Worm (Caenorhabditis elegans): ENCODE measurements around the gene oac-59.

DNA sequence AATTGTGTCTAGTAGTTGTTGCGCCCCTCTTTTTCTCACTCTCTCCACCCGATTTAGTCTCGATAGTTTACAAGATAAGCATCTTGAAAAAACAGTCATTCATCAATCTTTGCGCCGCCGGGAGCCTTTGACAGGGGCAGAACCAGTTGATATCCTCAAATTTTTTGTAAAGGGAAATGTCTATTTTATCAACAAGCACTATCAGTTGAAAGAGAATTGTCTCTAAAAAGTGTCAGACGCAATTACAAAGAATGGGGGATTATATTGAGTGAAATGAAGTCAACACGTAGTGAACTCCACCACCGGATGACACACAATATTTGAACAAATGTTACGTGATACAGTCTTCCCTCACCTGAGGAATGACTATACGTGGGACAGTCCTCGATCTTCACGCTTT is 33.1 kb upstream of the oac-59 start:
- TF ChIP-seq nhr-237 (tag; optimal IDR thresholded peaks at IDR 0.05) (no peak), unc-39 (tag; optimal IDR thresholded peaks at IDR 0.05) (no peak), snpc-4 (tag; optimal IDR thresholded peaks at IDR 0.05) (no peak), flh-1 (GFP tag; optimal IDR thresholded peaks at IDR 0.05) (no peak), mep-1 (tag; optimal IDR thresholded peaks at IDR 0.05) (no peak), elt-3 (tag; optimal IDR thresholded peaks at IDR 0.05) (no peak), hlh-1 (tag; optimal IDR thresholded peaks at IDR 0.05) (no peak), unc-62 (GFP tag; optimal IDR thresholded peaks at IDR 0.05) (no peak), ceh-39 (tag; optimal IDR thresholded peaks at IDR 0.05) (no peak), ceh-43 (GFP tag; optimal IDR thresholded peaks at IDR 0.05) (no peak), nhr-76 (tag; optimal IDR thresholded peaks at IDR 0.05) (no peak), mls-2 (tag; optimal IDR thresholded peaks at IDR 0.05) (no peak)

Measured in whole organism, mixed stage, embryonic.